Worm (Caenorhabditis elegans) whole organism, midembryonic: ENCODE measurements around the gene mboa-4.

Experiments
- T22C8.4 ChIP-seq: fragments of 200-800 bp; sonication (Bioruptor generic); IDR thresholded peaks from 2 replicates; pipeline ENCODE4 v1.3.6; 2022; ENCODE audit warnings: missing genetic modification characterization, missing compliant biosample characterization
- cog-1 ChIP-seq: sonication (generic microtip); optimal IDR thresholded peaks from 2 replicates; lab custom pipeline; 2016; ENCODE audit warnings: missing genetic modification characterization, missing compliant biosample characterization
- flt-1 ChIP-seq: fragments of 200-800 bp; sonication (Bioruptor generic); IDR thresholded peaks from 2 replicates; pipeline ENCODE4 v1.3.6; 2022; ENCODE audit warnings: missing genetic modification characterization, missing compliant biosample characterization
- med-1 ChIP-seq: sonication (generic microtip); optimal IDR thresholded peaks from 2 replicates; lab custom pipeline; 2017; ENCODE audit warnings: missing genetic modification characterization, mild to moderate bottlenecking, missing compliant biosample characterization, antibody characterized with exemption, missing genetic modification reagents; ENCODE audit not compliant: insufficient read depth
- ref-1 ChIP-seq: fragments of 200-800 bp; sonication (Bioruptor generic); conservative IDR thresholded peaks from 2 replicates; pipeline ENCODE4 v1.3.6; 2022; ENCODE audit warnings: missing genetic modification reagents, missing genetic modification characterization, missing compliant biosample characterization
- tab-1 ChIP-seq: fragments of 200-800 bp; sonication (Bioruptor generic); IDR thresholded peaks from 2 replicates; pipeline ENCODE4 v1.3.6; 2022; ENCODE audit warnings: missing genetic modification characterization, missing compliant biosample characterization
- ztf-23 ChIP-seq: fragments of 200-800 bp; sonication (Bioruptor generic); IDR thresholded peaks from 2 replicates; pipeline ENCODE4 v1.3.6; 2022; ENCODE audit warnings: missing genetic modification reagents, missing genetic modification characterization, missing compliant biosample characterization
- ztf-29 ChIP-seq: fragments of 200-800 bp; sonication (Bioruptor generic); IDR thresholded peaks from 2 replicates; pipeline ENCODE4 v1.3.6; 2022; ENCODE audit warnings: missing genetic modification reagents, missing genetic modification characterization, missing compliant biosample characterization

DNA sequence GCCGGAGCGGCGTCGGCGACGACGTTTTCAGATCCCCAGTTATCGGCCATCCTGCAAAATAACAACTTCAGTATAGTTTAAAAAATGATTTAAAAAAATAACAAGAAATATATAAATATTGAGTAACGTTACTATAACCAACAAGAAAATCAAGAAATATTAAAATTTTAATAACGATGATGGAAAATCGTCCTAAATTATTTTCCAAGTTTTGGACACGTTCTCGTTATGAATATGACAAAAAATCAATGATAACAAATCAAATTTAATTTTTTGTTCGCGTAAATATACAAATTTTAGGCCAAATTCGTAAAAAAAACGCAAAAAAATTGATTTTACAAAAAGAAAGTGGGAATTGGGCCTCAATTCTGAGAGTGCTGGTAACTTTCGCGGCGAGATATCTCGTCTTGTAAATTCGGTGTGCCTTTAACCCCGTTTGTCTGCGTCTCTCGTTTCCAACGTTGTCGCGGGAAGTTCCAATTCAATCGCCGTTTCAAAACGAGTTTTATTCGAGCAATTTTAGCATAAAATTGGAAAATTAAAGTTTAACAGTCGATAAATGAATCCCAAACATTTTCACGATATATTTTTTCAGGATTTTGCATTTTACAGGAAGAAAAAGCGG, 48.7 kb downstream of the mboa-4 start, which contains the start of gene rps-5:
- TF ChIP-seq med-1 (GFP tag; lab: Kevin White, UChicago) (no peak), ref-1 (GFP tag; lab: Robert Waterston, UW) (no peak), ztf-29 (no peak), cog-1 (no peak), T22C8.4 (GFP tag; lab: Robert Waterston, UW) (no peak), flt-1 (GFP tag; lab: Robert Waterston, UW) (no peak), ztf-23 (GFP tag; lab: Robert Waterston, UW) (no peak), tab-1 (no peak)
